Worm (Caenorhabditis elegans) whole organism, young adult: ENCODE results near the gene K01D12.15.

ENCODE experiments used
- C06A6.2 ChIP-seq: fragments of 200-800 bp; sonication (Bioruptor generic); conservative IDR thresholded peaks from 2 replicates; pipeline ENCODE4 v1.3.6; 2022; ENCODE audit warnings: missing genetic modification characterization, missing compliant biosample characterization
- F22D6.2 ChIP-seq: sonication (generic microtip); optimal IDR thresholded peaks from 2 replicates; lab custom pipeline; 2016; ENCODE audit warnings: mild to moderate bottlenecking, missing genetic modification characterization, missing compliant biosample characterization
- F23B12.7 ChIP-seq: sonication (generic microtip); optimal IDR thresholded peaks from 2 replicates; lab custom pipeline; 2017; ENCODE audit warnings: missing genetic modification characterization, mild to moderate bottlenecking, missing compliant biosample characterization, antibody characterized with exemption, moderate library complexity; ENCODE audit not compliant: insufficient read depth
- F55B11.4 ChIP-seq: sonication (generic microtip); optimal IDR thresholded peaks from 2 replicates; lab custom pipeline; 2016; ENCODE audit warnings: missing compliant biosample characterization, missing genetic modification characterization, borderline replicate concordance; ENCODE audit not compliant: insufficient read depth
- F57A8.1 ChIP-seq: fragments of 200-800 bp; sonication (Bioruptor generic); optimal IDR thresholded peaks from 2 replicates; lab custom pipeline; 2018; ENCODE audit warnings: mild to moderate bottlenecking, missing genetic modification characterization, moderate library complexity, missing compliant biosample characterization
- Y53G8AR.9 ChIP-seq: fragments of 200-800 bp; sonication (Bioruptor generic); conservative IDR thresholded peaks from 2 replicates; pipeline ENCODE4 v1.3.6; 2022; ENCODE audit warnings: missing genetic modification reagents, missing genetic modification characterization, missing compliant biosample characterization
- Y56A3A.18 ChIP-seq: fragments of 200-800 bp; sonication (Bioruptor generic); IDR thresholded peaks from 2 replicates; pipeline ENCODE4 v1.3.6; 2022; ENCODE audit warnings: missing genetic modification reagents, missing genetic modification characterization, missing compliant biosample characterization
- Y67H2A.10 ChIP-seq: fragments of 200-800 bp; sonication (Bioruptor generic); conservative IDR thresholded peaks from 2 replicates; pipeline ENCODE4 v1.3.6; 2022; ENCODE audit warnings: missing genetic modification reagents, missing genetic modification characterization, missing compliant biosample characterization
- ama-1 ChIP-seq, 3 experiments: fragments of 150-350 bp in 1 of 3; sonication (generic microtip) in 2 of 3; optimal IDR thresholded peaks; 2 replicates each; lab custom pipeline; 2014 to 2018; ENCODE audit warnings: missing biosample characterization in 2 of 3, missing genetic modification characterization in 2 of 3, missing genetic modification reagents in 2 of 3
- atf-7 ChIP-seq: sonication (generic microtip); optimal IDR thresholded peaks from 2 replicates; lab custom pipeline; 2017; ENCODE audit warnings: mild to moderate bottlenecking, missing genetic modification characterization, missing compliant biosample characterization
- attf-3 ChIP-seq: fragments of 200-800 bp; sonication (Bioruptor generic); conservative IDR thresholded peaks from 2 replicates; pipeline ENCODE4 v1.3.6; 2022; ENCODE audit warnings: missing genetic modification reagents, missing genetic modification characterization, missing compliant biosample characterization
- attf-6 ChIP-seq: fragments of 200-800 bp; sonication (Bioruptor generic); IDR thresholded peaks from 2 replicates; pipeline ENCODE4 v1.3.6; 2022; ENCODE audit warnings: missing genetic modification reagents, missing genetic modification characterization, missing compliant biosample characterization
- bed-2 ChIP-seq: fragments of 200-800 bp; sonication (Bioruptor generic); IDR thresholded peaks from 2 replicates; pipeline ENCODE4 v1.3.6; 2022; ENCODE audit warnings: missing genetic modification reagents, missing genetic modification characterization, missing compliant biosample characterization
- cebp-1 ChIP-seq, 2 experiments: fragments of 200-800 bp in 1 of 2; sonication (Bioruptor generic) in 1 of 2; sonication (generic microtip) in 1 of 2; IDR thresholded peaks in 1 of 2; optimal IDR thresholded peaks in 1 of 2; 2 replicates each; pipeline versions ENCODE4 v1.3.6 to Lab custom; 2017 to 2022; ENCODE audit warnings: missing compliant biosample characterization in 2 of 2, missing genetic modification characterization in 2 of 2, mild to moderate bottlenecking in 1 of 2, missing genetic modification reagents in 1 of 2, moderate library complexity in 1 of 2
- ceh-100 ChIP-seq: fragments of 200-800 bp; sonication (Bioruptor generic); IDR thresholded peaks from 2 replicates; pipeline ENCODE4 v1.3.6; 2022; ENCODE audit warnings: missing genetic modification reagents, missing genetic modification characterization, missing compliant biosample characterization
- ceh-79 ChIP-seq: sonication (generic microtip); optimal IDR thresholded peaks from 2 replicates; lab custom pipeline; 2017; ENCODE audit warnings: mild to moderate bottlenecking, missing genetic modification characterization, missing compliant biosample characterization
- ceh-91 ChIP-seq: fragments of 200-800 bp; sonication (Bioruptor generic); IDR thresholded peaks from 2 replicates; pipeline ENCODE4 v1.3.6; 2022; ENCODE audit warnings: missing genetic modification reagents, missing genetic modification characterization, missing compliant biosample characterization
- chd-7 ChIP-seq: sonication (generic microtip); optimal IDR thresholded peaks from 2 replicates; lab custom pipeline; 2016; ENCODE audit warnings: mild to moderate bottlenecking, missing genetic modification characterization, moderate library complexity, missing compliant biosample characterization
- die-1 ChIP-seq: sonication (generic microtip); optimal IDR thresholded peaks from 2 replicates; lab custom pipeline; 2016; ENCODE audit warnings: missing genotype, mild to moderate bottlenecking, missing genetic modification characterization, missing compliant biosample characterization
- dpl-1 ChIP-seq: fragments of 150-350 bp; optimal IDR thresholded peaks from 2 replicates; lab custom pipeline; 2014; ENCODE audit warnings: missing biosample characterization, missing genetic modification reagents, missing genetic modification characterization
- efl-1 ChIP-seq: fragments of 150-350 bp; optimal IDR thresholded peaks from 2 replicates; lab custom pipeline; 2014; ENCODE audit warnings: missing biosample characterization, missing genetic modification reagents, missing genetic modification characterization
- gei-17 ChIP-seq: fragments of 200-800 bp; sonication (Bioruptor generic); optimal IDR thresholded peaks from 2 replicates; lab custom pipeline; 2018; ENCODE audit warnings: mild to moderate bottlenecking, missing genetic modification characterization, missing compliant biosample characterization
- him-1 ChIP-seq: sonication (generic microtip); optimal IDR thresholded peaks from 2 replicates; lab custom pipeline; 2016; ENCODE audit warnings: missing genotype, missing genetic modification reagents, missing genetic modification characterization, missing compliant biosample characterization
- hmg-1.2 ChIP-seq: fragments of 200-800 bp; sonication (Bioruptor generic); IDR thresholded peaks from 2 replicates; pipeline ENCODE4 v1.3.6; 2022; ENCODE audit warnings: missing genetic modification reagents, missing genetic modification characterization, missing compliant biosample characterization
- hmg-20 ChIP-seq: fragments of 200-800 bp; sonication (Bioruptor generic); IDR thresholded peaks from 2 replicates; pipeline ENCODE4 v1.3.6; 2022; ENCODE audit warnings: missing genetic modification reagents, missing genetic modification characterization, missing compliant biosample characterization
- lag-1 ChIP-seq: fragments of 200-800 bp; sonication (Bioruptor generic); IDR thresholded peaks from 2 replicates; pipeline ENCODE4 v1.3.6; 2022; ENCODE audit warnings: missing genetic modification reagents, missing genetic modification characterization, missing compliant biosample characterization
- lin-35 ChIP-seq, 3 experiments: fragments of 150-350 bp in 2 of 3; sonication (generic microtip) in 1 of 3; optimal IDR thresholded peaks; 2 replicates each; lab custom pipeline; 2014 to 2018; ENCODE audit warnings: missing biosample characterization in 3 of 3, missing genetic modification characterization in 3 of 3, missing genetic modification reagents in 3 of 3
- lin-40 ChIP-seq: sonication (generic microtip); optimal IDR thresholded peaks from 2 replicates; lab custom pipeline; 2016; ENCODE audit warnings: missing genetic modification characterization, mild to moderate bottlenecking, missing compliant biosample characterization, missing genotype, missing genetic modification reagents
- madf-10 ChIP-seq: sonication (generic microtip); optimal IDR thresholded peaks from 2 replicates; lab custom pipeline; 2016; ENCODE audit warnings: mild to moderate bottlenecking, missing genetic modification characterization, missing compliant biosample characterization
- nfya-2 ChIP-seq: fragments of 200-800 bp; sonication (Bioruptor generic); IDR thresholded peaks from 2 replicates; pipeline ENCODE4 v1.3.6; 2022; ENCODE audit warnings: missing genetic modification reagents, missing genetic modification characterization, missing compliant biosample characterization
- nhr-179 ChIP-seq: sonication (generic microtip); optimal IDR thresholded peaks from 2 replicates; lab custom pipeline; 2016; ENCODE audit warnings: mild to moderate bottlenecking, missing genetic modification characterization, missing compliant biosample characterization
- nhr-27 ChIP-seq: fragments of 200-800 bp; sonication (Bioruptor generic); optimal IDR thresholded peaks from 2 replicates; lab custom pipeline; 2018; ENCODE audit warnings: mild to moderate bottlenecking, missing genetic modification characterization, moderate library complexity, missing compliant biosample characterization
- nhr-80 ChIP-seq: sonication (generic microtip); optimal IDR thresholded peaks from 2 replicates; lab custom pipeline; 2016; ENCODE audit warnings: missing genetic modification characterization, missing compliant biosample characterization
- pbrm-1 ChIP-seq: fragments of 200-800 bp; sonication (Bioruptor generic); IDR thresholded peaks from 2 replicates; pipeline ENCODE4 v1.3.6; 2022; ENCODE audit warnings: missing genetic modification reagents, missing genetic modification characterization, missing compliant biosample characterization
- rcor-1 ChIP-seq: fragments of 200-800 bp; sonication (Bioruptor generic); IDR thresholded peaks from 2 replicates; pipeline ENCODE4 v1.3.6; 2022; ENCODE audit warnings: missing genetic modification reagents, missing genetic modification characterization, missing compliant biosample characterization
- sea-2 ChIP-seq: fragments of 200-800 bp; sonication (Bioruptor generic); IDR thresholded peaks from 2 replicates; pipeline ENCODE4 v1.3.6; 2022; ENCODE audit warnings: missing genetic modification characterization, missing compliant biosample characterization
- somi-1 ChIP-seq: fragments of 200-800 bp; sonication (Bioruptor generic); optimal IDR thresholded peaks from 2 replicates; lab custom pipeline; 2018; ENCODE audit warnings: mild to moderate bottlenecking, missing genetic modification characterization, missing compliant biosample characterization
- tbp1 ChIP-seq: fragments of 200-800 bp; sonication (Bioruptor generic); optimal IDR thresholded peaks from 2 replicates; lab custom pipeline; 2018; ENCODE audit warnings: mild to moderate bottlenecking, missing genetic modification characterization, missing compliant biosample characterization
- xnd-1 ChIP-seq: sonication (generic microtip); optimal IDR thresholded peaks from 2 replicates; lab custom pipeline; 2016; ENCODE audit warnings: missing genotype, missing genetic modification reagents, missing genetic modification characterization, missing compliant biosample characterization
- zim-3 ChIP-seq: sonication (generic microtip); optimal IDR thresholded peaks from 2 replicates; lab custom pipeline; 2017; ENCODE audit warnings: mild to moderate bottlenecking, missing genetic modification characterization, moderate library complexity, missing compliant biosample characterization
- ztf-3 ChIP-seq: fragments of 200-800 bp; sonication (Bioruptor generic); optimal IDR thresholded peaks from 2 replicates; lab custom pipeline; 2018; ENCODE audit warnings: mild to moderate bottlenecking, missing genetic modification characterization, missing compliant biosample characterization
- ztf-6 ChIP-seq: fragments of 200-800 bp; sonication (Bioruptor generic); IDR thresholded peaks from 2 replicates; pipeline ENCODE4 v1.3.6; 2022; ENCODE audit warnings: missing genetic modification reagents, missing genetic modification characterization, missing compliant biosample characterization

The K01D12.15 gene

DNA sequence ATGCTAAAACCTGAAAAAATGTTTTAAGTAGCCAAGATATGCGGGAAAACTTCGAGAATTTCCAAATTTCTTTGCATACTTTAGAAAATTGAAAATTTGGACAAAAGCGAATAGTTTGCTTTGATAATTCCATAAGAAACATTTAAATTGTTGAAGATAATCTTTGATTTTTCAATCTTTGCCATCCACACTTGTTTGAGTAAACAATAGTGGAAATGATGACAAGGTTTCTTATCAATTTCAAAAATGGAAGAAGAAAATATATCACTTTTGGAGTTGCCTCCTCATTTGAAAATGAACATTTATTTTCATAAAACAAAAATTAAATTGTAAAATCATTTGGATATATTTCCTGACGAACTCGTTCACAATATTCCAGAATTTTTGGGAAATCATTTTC lies 28.1 kb downstream of the K01D12.15 start:
- TF ChIP-seq nhr-80 (tag; lab: Kevin White, UChicago) (peak; percentile 0), ceh-91 (GFP tag; lab: Robert Waterston, UW) (no peak), ceh-79 (no peak), chd-7 (tag; lab: Kevin White, UChicago) (no peak)
- TF ChIP-seq, all 124 proteins: peak for 1

DNA sequence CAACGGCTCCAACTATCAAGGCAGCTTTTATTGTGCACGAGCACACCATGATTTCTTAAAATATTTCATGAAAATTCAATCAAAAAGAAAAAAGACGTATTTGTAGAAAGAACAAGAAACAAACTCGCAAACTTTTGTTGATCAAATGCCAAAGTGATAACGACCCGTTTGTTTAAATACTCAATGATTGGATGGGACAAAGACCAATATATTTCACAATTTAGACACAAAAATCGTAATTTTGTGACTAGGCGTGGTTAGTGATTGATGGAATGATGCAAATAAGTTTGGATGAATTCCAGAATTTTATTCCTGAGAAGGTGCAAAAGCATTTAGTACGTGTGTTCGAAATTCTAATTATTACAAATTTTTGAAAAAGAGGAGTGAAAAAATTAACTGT lies 29.4 kb downstream of the K01D12.15 start, which contains the start of gene cdr-2:
TSS of gene cdr-2 (minus strand) at position 54 of the 400 bp plus-strand sequence.
- TF ChIP-seq lin-40 (tag; lab: Kevin White, UChicago) (no peak), nhr-80 (tag; lab: Kevin White, UChicago) (peak; percentile 73), cebp-1 (GFP tag; IDR thresholded peaks at IDR 0.05; lab: Robert Waterston, UW) (peak; percentile 47; the same call in 1 of the 2 replicates), cebp-1 (tag; optimal IDR thresholded peaks at IDR 0.05; lab: Kevin White, UChicago) (no peak)

DNA sequence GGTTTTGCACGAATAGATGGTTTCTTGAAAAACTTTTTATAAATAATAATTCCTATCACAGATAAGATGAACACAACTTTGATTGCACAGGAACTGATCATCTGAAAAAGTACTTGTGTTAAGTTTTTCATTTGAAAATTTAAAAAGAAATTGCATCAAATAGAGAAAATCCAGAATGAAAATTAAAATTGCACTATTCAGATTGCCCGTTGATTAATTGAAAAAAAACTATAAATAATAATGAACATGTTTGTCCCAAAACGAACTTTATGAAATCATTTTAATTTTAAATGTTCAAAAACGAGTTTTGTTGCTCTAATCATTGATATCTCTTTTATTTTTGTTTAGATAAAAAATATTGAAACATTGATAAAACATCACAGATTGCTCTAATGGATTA lies 31.0 kb downstream of the K01D12.15 start, which contains the start of gene cdr-3:
TSS of gene cdr-3 (minus strand) at position 101 of the 400 bp plus-strand sequence.
- TF ChIP-seq somi-1 = no peak
- TF ChIP-seq Y53G8AR.9 (GFP tag; lab: Robert Waterston, UW) = no peak
- no peak for TF ChIP-seq him-1
- no peak for TF ChIP-seq ztf-3 (GFP tag; lab: Kevin White, UChicago)
- no peak for TF ChIP-seq madf-10 (tag; lab: Kevin White, UChicago)
- no peak for TF ChIP-seq dpl-1 (GFP tag; lab: Kevin White, UChicago)
- no peak for TF ChIP-seq gei-17
- no peak for TF ChIP-seq lin-35 (GFP tag; optimal IDR thresholded peaks at IDR 0.05; lab: Kevin White, UChicago)
- no peak for TF ChIP-seq F23B12.7 (tag; lab: Kevin White, UChicago)
- TF ChIP-seq attf-6 (GFP tag; lab: Robert Waterston, UW) = no peak
- no peak for TF ChIP-seq nhr-27 (tag; lab: Kevin White, UChicago)
- no peak for TF ChIP-seq pbrm-1 (GFP tag; lab: Robert Waterston, UW)
- no peak for TF ChIP-seq hmg-1.2 (GFP tag; lab: Robert Waterston, UW)
- TF ChIP-seq atf-7 (tag; lab: Kevin White, UChicago) = no peak
- TF ChIP-seq rcor-1 (GFP tag; lab: Robert Waterston, UW) = no peak
- TF ChIP-seq attf-3 = no peak

DNA sequence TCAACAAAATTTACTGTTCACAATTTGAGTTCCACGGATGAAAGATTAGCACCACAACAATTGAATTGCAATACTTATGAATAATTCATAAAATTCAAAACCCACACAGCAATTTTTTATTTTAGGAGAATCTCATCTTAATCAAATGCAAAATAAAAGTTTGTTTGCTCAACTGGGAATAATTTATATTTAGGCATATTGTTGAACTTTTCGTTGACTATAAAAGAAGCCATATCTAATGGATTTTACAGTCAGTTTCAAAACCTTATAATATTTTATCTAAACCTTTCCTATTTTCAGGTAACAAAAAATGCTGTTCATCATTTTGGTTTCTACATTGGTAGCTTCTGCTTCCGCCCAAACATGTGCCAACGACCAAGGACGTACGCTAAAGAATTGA lies 32.0 kb downstream of the K01D12.15 start, which contains the start of gene C54D10.3:
TSS of gene C54D10.3 (plus strand) at position 301 of the 400 bp plus-strand sequence.
- no peak for TF ChIP-seq die-1 (tag; lab: Kevin White, UChicago)
- no peak for TF ChIP-seq Y56A3A.18
- TF ChIP-seq F57A8.1 (GFP tag; lab: Kevin White, UChicago) = no peak
- no peak for TF ChIP-seq ceh-100
- no peak for TF ChIP-seq rcor-1 (GFP tag; lab: Robert Waterston, UW)

DNA sequence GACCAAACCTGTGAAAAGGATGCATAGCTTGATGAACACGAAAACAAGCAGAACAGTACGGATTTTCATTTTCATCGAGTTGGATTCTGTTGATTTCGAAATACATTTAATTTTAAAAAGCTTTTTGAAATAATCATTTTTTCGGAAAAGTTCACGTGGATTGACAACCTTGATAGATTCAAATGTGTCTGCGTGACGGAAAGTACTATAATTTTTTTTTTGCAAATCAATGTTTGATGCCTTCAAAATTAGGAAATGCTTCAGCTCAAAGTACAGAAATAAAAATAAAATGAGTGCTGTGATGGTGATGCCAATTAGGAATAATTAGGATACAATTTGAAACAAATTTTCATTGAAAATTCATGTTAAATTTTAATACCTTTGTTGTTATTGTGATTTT lies 34.6 kb downstream of the K01D12.15 start, which contains the start of gene C54D10.4:
TSS of gene C54D10.4 (minus strand) at position 101 of the 400 bp plus-strand sequence.
- TF ChIP-seq hmg-20 (GFP tag; lab: Robert Waterston, UW) (no peak), ama-1 (optimal IDR thresholded peaks at IDR 0.05; lab: Kevin White, UChicago) (no peak), ama-1 (GFP tag; optimal IDR thresholded peaks at IDR 0.05; lab: Kevin White, UChicago) (no peak), zim-3 (tag; lab: Kevin White, UChicago) (no peak), Y67H2A.10 (no peak), ztf-6 (no peak), F55B11.4 (tag; lab: Kevin White, UChicago) (no peak), tbp1 (GFP tag; lab: Kevin White, UChicago) (no peak), efl-1 (GFP tag; lab: Kevin White, UChicago) (no peak), cebp-1 (GFP tag; IDR thresholded peaks at IDR 0.05; lab: Robert Waterston, UW) (no peak), cebp-1 (tag; optimal IDR thresholded peaks at IDR 0.05; lab: Kevin White, UChicago) (no peak), nfya-2 (GFP tag; lab: Robert Waterston, UW) (no peak), xnd-1 (tag; lab: Kevin White, UChicago) (no peak), somi-1 (no peak), sea-2 (GFP tag; lab: Robert Waterston, UW) (no peak), C06A6.2 (no peak), lag-1 (GFP tag; lab: Robert Waterston, UW) (no peak), nhr-179 (tag; lab: Kevin White, UChicago) (no peak), bed-2 (GFP tag; lab: Robert Waterston, UW) (no peak), F22D6.2 (no peak)
